Worm (Caenorhabditis elegans): ENCODE results near the gene ins-13.
A peak's percentile ranks its signal among the peaks of the same experiment; 100 is the strongest.
"Not testable (repeated sequence)": the region's sequence is repeated elsewhere in the genome, so short reads cannot be mapped to it uniquely, and the experiment has no call there.

ins-13 gene

DNA sequence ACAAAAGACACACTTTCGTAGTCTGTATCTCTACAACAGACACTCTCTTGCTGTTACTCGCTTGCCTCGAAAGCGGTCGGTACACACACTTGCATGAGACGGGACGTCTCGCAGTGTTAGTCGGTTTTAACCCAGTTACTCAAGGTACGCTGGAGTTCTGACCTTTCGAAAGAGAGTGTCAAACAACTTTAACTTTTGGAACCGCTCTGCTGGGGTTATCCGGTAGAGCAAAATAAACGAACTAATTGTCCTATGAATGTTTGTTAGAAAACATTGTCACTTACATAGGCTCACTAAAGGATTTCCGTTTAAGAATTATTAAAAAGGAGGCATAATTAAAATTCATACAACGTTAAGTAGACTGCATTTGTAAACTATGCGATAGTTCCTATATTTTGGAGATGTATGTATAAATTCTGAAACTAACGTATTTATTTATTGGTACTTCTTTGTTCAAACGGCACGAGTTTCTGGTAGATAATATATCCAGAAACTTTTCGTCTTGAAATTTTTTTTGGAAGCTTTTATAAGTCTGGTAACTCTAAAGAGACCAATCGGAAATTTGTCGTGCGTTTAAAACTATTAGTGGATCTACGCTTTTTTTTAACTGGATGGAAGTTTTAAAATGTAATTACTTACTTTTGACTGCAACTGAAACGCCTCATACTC, 1.1 kb downstream of the ins-13 start (continued):
- TF ChIP-seq hlh-13 (GFP tag; optimal IDR thresholded peaks at IDR 0.05) (peak; percentile 64), che-1 (tag; optimal IDR thresholded peaks at IDR 0.05) (peak; percentile 59), ceh-31 (tag; optimal IDR thresholded peaks at IDR 0.05) (peak; percentile 91), pag-3 (tag; optimal IDR thresholded peaks at IDR 0.05; ENCODE audit: borderline replicate concordance) (no peak), sox-2 (GFP tag; IDR thresholded peaks at IDR 0.05) (peak; percentile 57), eyg-1 (tag; optimal IDR thresholded peaks at IDR 0.05) (peak; percentile 51), ceh-18 (tag; optimal IDR thresholded peaks at IDR 0.05) (peak; percentile 95), ceh-9 (tag; optimal IDR thresholded peaks at IDR 0.05) (no peak), hlh-15 (tag; optimal IDR thresholded peaks at IDR 0.05) (peak; percentile 39), elt-2 (tag; optimal IDR thresholded peaks at IDR 0.05) (peak; percentile 97), ceh-30 (tag; optimal IDR thresholded peaks at IDR 0.05) (peak; percentile 29), K09A11.1 (tag; optimal IDR thresholded peaks at IDR 0.05; ENCODE audit: insufficient read depth) (peak; percentile 77), nhr-11 (tag; optimal IDR thresholded peaks at IDR 0.05) (peak; percentile 75), C38D4.7 (GFP tag; optimal IDR thresholded peaks at IDR 0.05) (peak; percentile 70), ama-1 (optimal IDR thresholded peaks at IDR 0.05) (peak; percentile 99), C08G9.2 (tag; optimal IDR thresholded peaks at IDR 0.05) (peak; percentile 49), fax-1 (tag; optimal IDR thresholded peaks at IDR 0.05) (peak; percentile 68), pha-2 (tag; optimal IDR thresholded peaks at IDR 0.05) (peak; percentile 80), fkh-6 (tag; optimal IDR thresholded peaks at IDR 0.05) (peak; percentile 82), ahr-1 (tag; optimal IDR thresholded peaks at IDR 0.05) (peak; percentile 3), dmd-4 (tag; optimal IDR thresholded peaks at IDR 0.05; ENCODE audit: borderline replicate concordance) (no peak), pqm-1 (tag; optimal IDR thresholded peaks at IDR 0.05) (peak; percentile 77), hlh-30 (tag; optimal IDR thresholded peaks at IDR 0.05; ENCODE audit: insufficient read depth) (peak; percentile 3), ets-4 (tag; optimal IDR thresholded peaks at IDR 0.05) (peak; percentile 63)

DNA sequence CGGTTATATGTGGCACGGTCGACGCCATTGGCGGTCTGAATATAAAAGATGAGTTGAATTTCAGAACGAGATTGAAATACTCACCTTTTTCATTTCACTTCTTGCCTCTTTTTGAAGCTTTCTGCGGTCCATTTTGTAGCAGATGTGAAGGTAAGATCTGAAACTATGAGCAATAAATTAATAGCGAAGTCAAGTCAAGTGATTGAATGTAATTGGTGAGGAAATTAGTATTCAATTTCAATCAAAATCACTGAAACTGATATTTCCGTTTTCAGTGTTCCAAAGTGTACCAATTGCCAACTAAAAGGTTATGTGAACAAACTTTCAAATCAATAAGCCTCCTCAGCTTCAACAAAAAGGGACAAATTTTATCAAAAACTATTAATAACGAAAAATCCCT, 3.0 kb downstream of the ins-13 start, which contains the start of gene C17C3.24:
C17C3.24 (minus strand) TSS at position 101 of the 400 bp plus-strand sequence.
- TF ChIP-seq hlh-8 (tag; optimal IDR thresholded peaks at IDR 0.05), result no peak
- no peak for TF ChIP-seq F13H6.1 (tag; optimal IDR thresholded peaks at IDR 0.05)
- no peak for TF ChIP-seq hlh-15 (tag; optimal IDR thresholded peaks at IDR 0.05)
- TF ChIP-seq elt-4 (tag; optimal IDR thresholded peaks at IDR 0.05), result no peak
- TF ChIP-seq pqm-1 (tag; optimal IDR thresholded peaks at IDR 0.05), result no peak
- TF ChIP-seq ceh-48 (tag; optimal IDR thresholded peaks at IDR 0.05), result no peak
- no peak for TF ChIP-seq ceh-34 (tag; optimal IDR thresholded peaks at IDR 0.05)
- no peak for TF ChIP-seq ceh-24 (tag; optimal IDR thresholded peaks at IDR 0.05)
- TF ChIP-seq ceh-9 (tag; optimal IDR thresholded peaks at IDR 0.05), result no peak
- no peak for TF ChIP-seq ceh-22 (tag; optimal IDR thresholded peaks at IDR 0.05)
- no peak for TF ChIP-seq fkh-10 (GFP tag; optimal IDR thresholded peaks at IDR 0.05)
- no peak for TF ChIP-seq pha-4 (tag; optimal IDR thresholded peaks at IDR 0.05)

DNA sequence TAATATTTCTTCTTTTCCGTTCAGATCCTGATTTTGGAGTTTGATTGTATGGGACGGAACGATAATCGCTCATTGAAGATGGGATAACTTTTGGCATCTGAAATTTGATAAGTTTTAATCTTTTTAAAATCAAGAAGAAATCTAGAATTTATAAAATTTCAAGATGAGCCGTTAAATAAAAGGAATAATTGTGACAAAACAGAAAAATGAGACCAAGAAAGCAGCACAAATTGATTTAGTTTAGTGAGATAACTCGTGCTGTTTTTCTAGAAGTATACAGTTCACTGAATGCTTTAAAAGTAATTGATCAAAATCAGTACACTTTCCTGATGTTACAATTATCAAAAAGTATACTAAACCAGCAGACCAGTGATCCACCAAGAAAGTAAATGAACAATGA, 4.6 kb downstream of the ins-13 start, which contains the start of gene hlh-27:
hlh-27 (minus strand) TSS at position 101 of the 400 bp plus-strand sequence.
- TF ChIP-seq ztf-16, ahr-1, nfya-1 (tag; optimal IDR thresholded peaks at IDR 0.05): not testable (repeated sequence)

DNA sequence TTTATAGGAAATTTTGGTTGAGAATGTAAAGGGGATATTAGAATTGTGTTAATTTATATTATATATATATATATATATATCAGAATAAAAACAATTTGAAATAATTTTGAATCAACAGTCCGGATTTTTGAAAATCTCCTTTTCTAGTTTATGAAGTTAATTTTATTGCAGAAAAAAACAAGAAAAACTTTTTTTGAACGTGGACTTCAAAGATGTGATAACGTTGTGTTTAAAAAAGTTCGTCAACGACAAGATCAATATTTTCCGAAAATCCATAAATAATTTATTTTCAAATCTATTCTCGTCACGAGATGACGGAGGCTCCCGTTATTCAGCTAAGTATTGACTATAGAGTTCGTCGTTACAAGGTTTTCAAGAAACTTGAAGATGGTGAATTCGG, 7.1 kb downstream of the ins-13 start, which contains the start of gene C17C3.11:
C17C3.11 (plus strand) TSS at position 301 of the 400 bp plus-strand sequence.
- TF ChIP-seq pros-1 (tag; optimal IDR thresholded peaks at IDR 0.05) (no peak), che-1 (tag; optimal IDR thresholded peaks at IDR 0.05) (no peak), hlh-15 (tag; optimal IDR thresholded peaks at IDR 0.05) (no peak), dve-1 (tag; optimal IDR thresholded peaks at IDR 0.05) (no peak), ceh-45 (GFP tag; IDR thresholded peaks at IDR 0.05) (no peak), ama-1 (optimal IDR thresholded peaks at IDR 0.05) (no peak), sdc-2 (tag; optimal IDR thresholded peaks at IDR 0.05) (no peak)
